Fruit fly (Drosophila melanogaster): ENCODE results near the gene Alp9.
A peak's percentile ranks its signal among the peaks of the same experiment; 100 is the strongest.

Gene Alp9

DNA sequence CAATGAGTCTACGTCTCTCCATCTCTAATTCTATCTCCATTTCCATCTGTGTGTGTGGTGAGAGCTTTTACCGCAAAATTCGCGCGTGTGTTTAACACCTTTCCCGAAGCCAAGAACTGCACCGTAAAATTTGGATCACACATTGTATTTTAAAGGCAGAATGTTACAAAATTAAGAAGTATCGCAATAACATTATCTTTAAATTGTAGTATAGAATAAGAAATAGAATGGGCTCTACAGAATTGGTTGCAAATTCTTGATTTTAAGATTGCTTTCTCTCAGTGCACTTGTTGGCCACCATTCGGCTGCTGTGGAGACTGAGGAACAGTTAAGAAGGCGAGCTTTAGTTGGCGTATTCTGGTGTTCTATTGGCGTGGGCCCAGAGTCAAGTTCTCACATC, 31.1 kb downstream of the Alp9 start:
- TF ChIP-seq fd96Ca (GFP tag; IDR thresholded peaks at IDR 0.05) (peak; percentile 73; the same call in 2 of the 3 replicates), CG4496 (GFP tag; IDR thresholded peaks at IDR 0.05) (peak; percentile 75; the same call in 2 of the 3 replicates), Ets98B (GFP tag; IDR thresholded peaks at IDR 0.05) (peak; percentile 80), CG15710 (tag; optimal IDR thresholded peaks at IDR 0.05) (no peak), Pif1A (GFP tag; optimal IDR thresholded peaks at IDR 0.05) (peak; percentile 57), CG9948 (tag; optimal IDR thresholded peaks at IDR 0.05) (no peak), gl (tag; optimal IDR thresholded peaks at IDR 0.05) (no peak), Snoo (tag; optimal IDR thresholded peaks at IDR 0.05) (peak; percentile 17), CG14655 (GFP tag; optimal IDR thresholded peaks at IDR 0.05) (peak; percentile 94), Pif1B (GFP tag; optimal IDR thresholded peaks at IDR 0.05) (peak; percentile 26), CG8301 (tag; optimal IDR thresholded peaks at IDR 0.05) (peak; percentile 96)

- TF ChIP-seq rn (GFP tag; IDR thresholded peaks at IDR 0.05): no peak
- TF ChIP-seq Snoo (tag; optimal IDR thresholded peaks at IDR 0.05): peak; percentile 13
- TF ChIP-seq EcR (GFP tag; optimal IDR thresholded peaks at IDR 0.05): peak; percentile 59
These were observed 32.5 kb downstream of the Alp9 start for dm6 chr3L:5627816-5628215.

dm6 chr3L:5630176-5630583, 34.8 kb downstream of the Alp9 start:
- TF ChIP-seq CG8301 (tag; optimal IDR thresholded peaks at IDR 0.05) (peak; percentile 48), CG14655 (GFP tag; optimal IDR thresholded peaks at IDR 0.05) (peak; percentile 82), Pif1B (GFP tag; optimal IDR thresholded peaks at IDR 0.05) (peak; percentile 19), Pif1A (GFP tag; optimal IDR thresholded peaks at IDR 0.05) (peak; percentile 11), CG9948 (tag; optimal IDR thresholded peaks at IDR 0.05) (peak; percentile 42), CG4496 (GFP tag; IDR thresholded peaks at IDR 0.05) (peak; percentile 19; the same call in 1 of the 3 replicates), CG34367 (tag; optimal IDR thresholded peaks at IDR 0.05) (no peak), Snoo (tag; optimal IDR thresholded peaks at IDR 0.05) (peak; percentile 49), rn (GFP tag; IDR thresholded peaks at IDR 0.05) (no peak), D1 (tag; optimal IDR thresholded peaks at IDR 0.05) (no peak), CG17806 (tag; optimal IDR thresholded peaks at IDR 0.05) (no peak), CG10348 (GFP tag; IDR thresholded peaks at IDR 0.05) (no peak)

dm6 chr3L:5630608-5631080, 35.3 kb downstream of the Alp9 start, which contains the start of gene Blimp-1:
Gene Blimp-1 (plus strand): TSS chr3L:5630983.
- TF ChIP-seq Ets98B (GFP tag; IDR thresholded peaks at IDR 0.05) (no peak), gl (tag; optimal IDR thresholded peaks at IDR 0.05) (no peak), CG4496 (GFP tag; IDR thresholded peaks at IDR 0.05) (peak; percentile 33; the same call in 1 of the 3 replicates), rn (GFP tag; IDR thresholded peaks at IDR 0.05) (no peak), D1 (tag; optimal IDR thresholded peaks at IDR 0.05) (no peak), CG14655 (GFP tag; optimal IDR thresholded peaks at IDR 0.05) (no peak), Pif1B (GFP tag; optimal IDR thresholded peaks at IDR 0.05) (no peak), CG13204 (GFP tag; optimal IDR thresholded peaks at IDR 0.05) (no peak), CG10348 (GFP tag; IDR thresholded peaks at IDR 0.05) (no peak), CG34367 (tag; optimal IDR thresholded peaks at IDR 0.05) (no peak), EcR (GFP tag; optimal IDR thresholded peaks at IDR 0.05) (peak; percentile 57), CG8301 (tag; optimal IDR thresholded peaks at IDR 0.05) (no peak), CG32121 (GFP tag; IDR thresholded peaks at IDR 0.05) (no peak), Pif1A (GFP tag; optimal IDR thresholded peaks at IDR 0.05) (no peak), CG8159 (tag; optimal IDR thresholded peaks at IDR 0.05) (no peak), CG12605 (GFP tag; IDR thresholded peaks at IDR 0.05) (no peak), Snoo (tag; optimal IDR thresholded peaks at IDR 0.05) (no peak), fd96Ca (GFP tag; IDR thresholded peaks at IDR 0.05) (peak; percentile 41; the same call in 1 of the 3 replicates), CG9948 (tag; optimal IDR thresholded peaks at IDR 0.05) (no peak), CG15710 (tag; optimal IDR thresholded peaks at IDR 0.05) (no peak), CG17806 (tag; optimal IDR thresholded peaks at IDR 0.05) (no peak)

DNA sequence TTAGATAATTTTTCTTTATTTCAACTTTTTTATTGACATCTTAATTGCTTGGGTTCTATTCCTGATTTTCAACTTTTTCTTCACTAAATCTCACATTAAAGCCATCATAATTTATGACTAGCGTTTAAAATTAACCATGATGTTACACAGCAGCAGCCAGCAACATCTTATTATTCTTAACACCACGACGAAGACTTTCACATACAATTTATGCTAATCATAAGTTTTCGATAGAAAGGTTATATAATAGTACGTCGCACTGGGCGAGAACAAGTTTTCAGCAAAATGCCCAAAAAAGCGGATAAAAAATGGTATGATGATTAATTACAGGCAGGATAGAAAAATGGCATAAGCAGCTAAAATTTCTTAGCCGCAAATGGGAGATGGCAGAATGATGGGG, 36.6 kb downstream of the Alp9 start:
- TF ChIP-seq Ets98B (GFP tag; IDR thresholded peaks at IDR 0.05) (no peak), CG9948 (tag; optimal IDR thresholded peaks at IDR 0.05) (no peak), Pif1B (GFP tag; optimal IDR thresholded peaks at IDR 0.05) (no peak), CG10348 (GFP tag; IDR thresholded peaks at IDR 0.05) (no peak), D1 (tag; optimal IDR thresholded peaks at IDR 0.05) (no peak), CG12605 (GFP tag; IDR thresholded peaks at IDR 0.05) (no peak)

dm6 chr3L:5633247-5634187, 38.2 kb downstream of the Alp9 start:
- TF ChIP-seq EcR (GFP tag; optimal IDR thresholded peaks at IDR 0.05) (peak; percentile 85), CG13204 (GFP tag; optimal IDR thresholded peaks at IDR 0.05) (no peak), CG12605 (GFP tag; IDR thresholded peaks at IDR 0.05) (peak; percentile 67), D1 (tag; optimal IDR thresholded peaks at IDR 0.05) (peak; percentile 10), CG8301 (tag; optimal IDR thresholded peaks at IDR 0.05) (peak; percentile 48), CG8159 (tag; optimal IDR thresholded peaks at IDR 0.05) (peak; percentile 36), fd96Ca (GFP tag; IDR thresholded peaks at IDR 0.05) (no peak), CG32121 (GFP tag; IDR thresholded peaks at IDR 0.05) (no peak), CG10348 (GFP tag; IDR thresholded peaks at IDR 0.05) (no peak), CG9948 (tag; optimal IDR thresholded peaks at IDR 0.05) (peak; percentile 88), CG14655 (GFP tag; optimal IDR thresholded peaks at IDR 0.05) (peak; percentile 85), Pif1A (GFP tag; optimal IDR thresholded peaks at IDR 0.05) (peak; percentile 33), CG15710 (tag; optimal IDR thresholded peaks at IDR 0.05) (no peak), rn (GFP tag; IDR thresholded peaks at IDR 0.05) (no peak), Snoo (tag; optimal IDR thresholded peaks at IDR 0.05) (no peak), CG17806 (tag; optimal IDR thresholded peaks at IDR 0.05) (peak; percentile 80), CG34367 (tag; optimal IDR thresholded peaks at IDR 0.05) (peak; percentile 34), gl (tag; optimal IDR thresholded peaks at IDR 0.05) (no peak), CG4496 (GFP tag; IDR thresholded peaks at IDR 0.05) (peak; percentile 43; the same call in 1 of the 3 replicates), Pif1B (GFP tag; optimal IDR thresholded peaks at IDR 0.05) (peak; percentile 50), Ets98B (GFP tag; IDR thresholded peaks at IDR 0.05) (no peak; the same call in 1 of the 2 replicates)
